Worm (Caenorhabditis elegans): ENCODE data around the gene srh-23.

Gene srh-23

DNA sequence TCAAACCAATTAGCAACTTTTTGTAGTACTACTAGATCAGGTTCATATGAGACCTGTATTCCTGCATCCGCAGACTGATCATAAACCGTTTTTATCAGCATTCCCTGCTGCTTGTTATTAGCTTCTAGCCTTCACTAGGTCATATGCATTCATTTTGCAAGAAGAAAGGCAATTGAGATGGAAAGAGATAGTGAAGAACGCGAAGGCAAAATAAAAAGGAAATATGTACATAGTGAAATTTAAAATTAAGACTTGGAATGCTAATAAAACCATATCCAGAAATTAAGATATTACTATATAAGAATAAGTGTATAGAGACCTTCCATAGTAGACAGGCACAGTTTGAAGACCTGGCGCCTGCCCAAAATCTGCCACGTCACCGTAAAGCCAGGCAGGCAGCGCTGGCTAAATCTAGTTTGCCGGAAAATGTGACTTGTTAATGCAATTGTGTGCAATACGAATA, at the start of gene srh-23, which contains the start of gene C02E7.8:
Gene srh-23 (plus strand): TSS at position 413 of the 463 bp plus-strand sequence.
Gene C02E7.8 (minus strand): TSS at position 101 of the 463 bp plus-strand sequence.
- TF ChIP-seq spr-3 (GFP tag; optimal IDR thresholded peaks at IDR 0.05), result no peak

DNA sequence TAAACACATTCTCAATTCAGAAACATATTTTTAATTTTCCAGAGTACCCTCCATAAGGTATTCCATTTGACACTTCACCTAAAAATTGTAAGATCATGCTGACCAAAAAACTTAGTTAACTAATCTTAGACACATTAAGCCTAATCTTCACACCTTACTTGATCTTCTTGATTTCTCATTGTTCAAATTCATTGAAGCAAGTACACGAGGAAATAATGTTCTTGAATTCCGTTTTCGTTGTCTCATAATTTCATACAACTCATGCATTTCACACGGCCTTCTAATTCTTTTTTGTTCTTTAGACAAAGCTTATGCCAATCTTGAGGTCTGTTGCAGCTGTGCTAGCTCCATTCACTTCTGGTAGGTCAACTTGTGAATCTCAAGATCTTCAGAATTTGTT, 48.9 kb upstream of the srh-23 start, which contains the start of gene srd-33:
Gene srd-33 (plus strand): TSS at position 301 of the 400 bp plus-strand sequence.
- no peak for TF ChIP-seq nhr-11 (tag; optimal IDR thresholded peaks at IDR 0.05)
- TF ChIP-seq php-3 (GFP tag; IDR thresholded peaks at IDR 0.05), result no peak

DNA sequence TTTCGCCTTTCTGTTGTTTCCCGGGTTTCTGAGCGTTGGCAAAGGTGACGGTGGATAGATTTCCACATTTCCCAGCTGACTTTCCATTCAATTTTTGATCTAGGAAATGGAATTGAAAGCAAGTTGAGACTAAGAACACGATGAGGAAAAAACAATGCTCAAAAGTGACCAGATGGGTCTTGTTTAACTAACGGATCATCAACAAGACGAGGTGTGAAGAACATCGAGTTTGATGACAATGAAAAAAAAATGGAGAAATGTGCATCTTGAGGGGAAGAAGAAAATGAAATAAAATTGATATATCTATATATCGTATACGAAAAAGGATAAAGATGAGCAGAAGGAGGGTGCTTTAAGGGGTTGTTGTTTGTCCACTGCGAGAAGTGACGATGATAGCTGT, 43.3 kb upstream of the srh-23 start, which contains the start of gene T19H12.6:
Gene T19H12.6 (minus strand): TSS at position 101 of the 400 bp plus-strand sequence.
- TF ChIP-seq unc-62 (GFP tag; optimal IDR thresholded peaks at IDR 0.05 in 1 of 2), result no peak
- TF ChIP-seq unc-62 (tag; optimal IDR thresholded peaks at IDR 0.05), result no peak
- no peak for TF ChIP-seq dmd-9 (GFP tag; IDR thresholded peaks at IDR 0.05)
- TF ChIP-seq tra-1 (GFP tag; IDR thresholded peaks at IDR 0.05), result no peak
- TF ChIP-seq spr-3 (GFP tag; optimal IDR thresholded peaks at IDR 0.05), result no peak
- TF ChIP-seq nhr-10 (tag; optimal IDR thresholded peaks at IDR 0.05), result no peak
- TF ChIP-seq attf-4 (tag; optimal IDR thresholded peaks at IDR 0.05), result no peak
- no peak for TF ChIP-seq zfp-2 (tag; optimal IDR thresholded peaks at IDR 0.05)
- TF ChIP-seq gei-8 (GFP tag; optimal IDR thresholded peaks at IDR 0.05), result no peak
- TF ChIP-seq jun-1 (tag; optimal IDR thresholded peaks at IDR 0.05), result no peak
- TF ChIP-seq R02D3.7 (tag; optimal IDR thresholded peaks at IDR 0.05), result no peak

DNA sequence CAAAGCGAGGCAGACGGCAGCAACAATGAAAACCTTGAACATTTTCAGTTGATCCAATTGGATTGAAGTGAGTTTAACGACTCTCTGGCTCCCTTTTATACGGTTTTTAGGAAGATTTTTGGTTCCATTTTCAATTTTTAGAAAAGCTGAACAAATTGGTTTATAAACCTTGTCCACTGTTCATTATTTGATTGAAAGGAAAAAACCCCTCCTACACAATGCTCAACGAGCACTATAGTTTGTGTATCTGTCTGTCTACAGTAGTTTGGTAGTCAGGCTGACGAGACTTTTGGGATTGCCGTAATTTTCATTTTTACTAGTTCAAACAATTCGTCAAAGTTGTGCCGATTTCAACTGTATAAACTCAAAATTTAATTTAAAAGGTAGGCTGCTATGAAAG, 41.7 kb upstream of the srh-23 start, which contains the start of gene T19H12.15:
Gene T19H12.15 (minus strand): TSS at position 101 of the 400 bp plus-strand sequence.
- no peak for TF ChIP-seq fkh-10 (GFP tag; optimal IDR thresholded peaks at IDR 0.05)
- no peak for TF ChIP-seq nhr-6 (tag; optimal IDR thresholded peaks at IDR 0.05)
- TF ChIP-seq jun-1 (tag; optimal IDR thresholded peaks at IDR 0.05), result no peak
- no peak for TF ChIP-seq zip-11 (GFP tag; IDR thresholded peaks at IDR 0.05)
- TF ChIP-seq nhr-111 (GFP tag; optimal IDR thresholded peaks at IDR 0.05), result no peak
- no peak for TF ChIP-seq ztf-7 (tag; optimal IDR thresholded peaks at IDR 0.05)
- TF ChIP-seq ceh-28 (tag; optimal IDR thresholded peaks at IDR 0.05), result no peak
- TF ChIP-seq pha-4 (GFP tag; IDR thresholded peaks at IDR 0.05), result no peak
- no peak for TF ChIP-seq pha-4 (tag; optimal IDR thresholded peaks at IDR 0.05)
- no peak for TF ChIP-seq egl-27 (tag; optimal IDR thresholded peaks at IDR 0.05)
- no peak for TF ChIP-seq mdl-1 (tag; optimal IDR thresholded peaks at IDR 0.05)
- TF ChIP-seq arid-1 (GFP tag; conservative IDR thresholded peaks at IDR 0.05), result no peak
- no peak for TF ChIP-seq F44E2.7 (GFP tag; IDR thresholded peaks at IDR 0.05)
- no peak for TF ChIP-seq zip-2 (tag; optimal IDR thresholded peaks at IDR 0.05)

DNA sequence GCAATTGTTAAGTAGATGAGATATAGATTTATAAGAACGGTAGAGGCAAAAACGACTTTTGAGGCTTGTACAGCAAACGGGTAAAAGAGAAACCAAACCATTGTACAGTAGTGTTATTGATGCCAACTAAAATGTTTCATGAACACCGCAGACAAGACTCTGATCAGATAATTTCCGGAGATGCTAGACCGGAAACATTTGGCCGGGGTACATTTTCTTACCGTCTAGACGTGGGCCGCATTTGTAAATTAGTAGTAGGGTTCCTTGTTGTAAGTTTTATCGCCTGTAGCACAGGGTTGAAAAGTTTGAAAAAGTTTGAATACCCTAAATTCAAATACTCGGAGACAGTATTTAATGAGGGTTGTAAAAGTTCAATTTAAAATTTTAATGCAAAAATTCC, 39.5 kb upstream of the srh-23 start, which contains the start of gene str-32:
Gene str-32 (minus strand): TSS at position 101 of the 400 bp plus-strand sequence.
- no peak for TF ChIP-seq daf-8 (GFP tag; IDR thresholded peaks at IDR 0.05)
- TF ChIP-seq lin-15B (tag; optimal IDR thresholded peaks at IDR 0.05), result no peak
- no peak for TF ChIP-seq cey-2 (tag; optimal IDR thresholded peaks at IDR 0.05; ENCODE audit: borderline replicate concordance, insufficient read depth)
- TF ChIP-seq ceh-62 (tag; optimal IDR thresholded peaks at IDR 0.05), result no peak

DNA sequence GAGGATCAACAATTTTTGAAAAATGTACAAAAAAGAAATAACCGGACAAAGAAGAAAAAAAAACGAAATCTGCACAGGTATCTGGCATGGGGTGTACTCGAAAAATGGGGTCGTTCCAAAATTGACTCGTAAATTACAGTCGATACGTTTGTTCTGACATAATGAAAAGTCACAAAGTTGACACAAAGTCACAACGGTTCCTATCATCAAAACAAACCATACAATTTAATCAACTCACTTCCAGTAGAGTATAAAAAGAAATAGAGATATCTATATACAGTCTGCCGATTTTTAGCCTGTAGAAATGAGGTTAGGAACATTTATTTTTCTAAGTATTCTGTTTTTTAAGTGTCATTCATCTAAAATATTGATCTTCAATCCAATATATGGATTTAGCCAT, 36.4 kb upstream of the srh-23 start, which contains the start of gene T19H12.12:
Gene T19H12.12 (plus strand): TSS at position 301 of the 400 bp plus-strand sequence.
- TF ChIP-seq R02D3.7 (tag; optimal IDR thresholded peaks at IDR 0.05) (no peak), lin-13 (GFP tag; optimal IDR thresholded peaks at IDR 0.05) (no peak), nhr-237 (tag; optimal IDR thresholded peaks at IDR 0.05) (no peak), nhr-76 (tag; optimal IDR thresholded peaks at IDR 0.05) (no peak), ZK546.5 (tag; optimal IDR thresholded peaks at IDR 0.05) (no peak), pha-4 (GFP tag; IDR thresholded peaks at IDR 0.05) (no peak), pha-4 (tag; optimal IDR thresholded peaks at IDR 0.05) (no peak), unc-39 (tag; optimal IDR thresholded peaks at IDR 0.05) (no peak)
